Worm (Caenorhabditis elegans) whole organism, midembryonic: ENCODE data around the gene F21D9.4.

Source experiments
- cog-1 ChIP-seq: sonication (generic microtip); optimal IDR thresholded peaks from 2 replicates; lab custom pipeline; 2016; ENCODE audit warnings: missing genetic modification characterization, missing compliant biosample characterization
- flt-1 ChIP-seq: fragments of 200-800 bp; sonication (Bioruptor generic); IDR thresholded peaks from 2 replicates; pipeline ENCODE4 v1.3.6; 2022; ENCODE audit warnings: missing genetic modification characterization, missing compliant biosample characterization
- klf-2 ChIP-seq: fragments of 200-800 bp; sonication (Bioruptor generic); conservative IDR thresholded peaks from 2 replicates; pipeline ENCODE4 v1.3.6; 2022; ENCODE audit warnings: missing genetic modification reagents, missing genetic modification characterization, missing compliant biosample characterization
- tab-1 ChIP-seq: fragments of 200-800 bp; sonication (Bioruptor generic); IDR thresholded peaks from 2 replicates; pipeline ENCODE4 v1.3.6; 2022; ENCODE audit warnings: missing genetic modification characterization, missing compliant biosample characterization

DNA sequence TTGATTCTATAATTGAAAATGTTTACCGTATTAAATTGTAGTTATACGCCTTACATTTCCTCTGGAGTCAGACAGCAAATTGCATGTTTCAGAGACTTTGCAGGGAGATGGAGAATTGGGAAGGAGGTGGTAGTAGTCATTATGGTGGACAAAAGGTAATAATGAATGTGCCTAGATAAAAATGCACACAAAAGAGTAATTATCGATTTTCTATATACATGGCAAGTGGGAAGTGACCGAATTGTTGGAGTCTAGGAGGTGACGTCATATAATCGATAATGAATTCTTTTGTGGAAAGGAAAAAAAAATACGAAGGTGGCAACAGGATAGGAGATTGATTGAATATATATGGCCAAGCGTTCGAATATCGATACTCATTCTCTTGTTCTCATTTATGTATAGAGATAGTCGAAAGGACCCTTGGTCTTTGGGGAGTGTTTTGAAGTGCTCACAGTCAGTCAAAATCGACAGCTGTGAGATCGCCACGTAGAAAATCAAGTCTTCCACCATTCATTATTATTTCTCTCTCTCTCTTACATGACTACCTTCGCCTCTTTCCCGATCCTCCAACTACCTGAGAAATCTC lies 50.1 kb downstream of the F21D9.4 start, which contains the start of the genes fbxb-63 and fbxb-61:
- TF ChIP-seq flt-1 (no peak), klf-2 (GFP tag; lab: Robert Waterston, UW) (no peak), tab-1 (GFP tag; lab: Robert Waterston, UW) (no peak), cog-1 (tag; lab: Kevin White, UChicago) (no peak)
